Worm (Caenorhabditis elegans): ENCODE results near the gene T26E4.10.

DNA sequence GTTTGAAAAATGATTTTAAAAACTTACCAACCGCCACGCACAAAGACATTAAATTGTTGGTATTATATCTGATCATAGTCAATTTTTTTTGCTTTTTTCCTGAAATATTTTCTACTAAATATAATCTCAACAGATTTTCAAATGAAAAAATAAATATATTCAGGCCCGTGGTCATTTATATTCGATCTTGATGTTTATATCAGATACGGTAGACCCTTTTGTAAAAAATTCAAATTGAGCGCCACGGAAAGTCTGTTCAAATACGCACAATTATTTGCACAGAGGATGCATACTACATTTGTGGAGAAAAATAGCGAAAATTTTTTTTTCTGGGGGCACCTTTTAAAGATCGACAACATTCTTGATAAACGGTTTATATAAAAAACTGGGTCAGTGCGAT is 5.6 kb downstream of the T26E4.10 start, which contains the start of gene T26E4.4:
- no peak for TF ChIP-seq nhr-23 (tag; optimal IDR thresholded peaks at IDR 0.05)
- TF ChIP-seq aly-2 (tag; optimal IDR thresholded peaks at IDR 0.05): no peak
- TF ChIP-seq nhr-237 (tag; optimal IDR thresholded peaks at IDR 0.05): no peak
- no peak for TF ChIP-seq nfya-1 (tag; optimal IDR thresholded peaks at IDR 0.05; ENCODE audit: insufficient read depth)
- TF ChIP-seq ztf-11 (tag; optimal IDR thresholded peaks at IDR 0.05): no peak
- no peak for TF ChIP-seq nhr-12 (tag; optimal IDR thresholded peaks at IDR 0.05)
- no peak for TF ChIP-seq zag-1 (tag; optimal IDR thresholded peaks at IDR 0.05)
- no peak for TF ChIP-seq unc-62 (GFP tag; optimal IDR thresholded peaks at IDR 0.05)
- TF ChIP-seq snpc-4 (tag; optimal IDR thresholded peaks at IDR 0.05): no peak
- TF ChIP-seq nhr-28 (tag; optimal IDR thresholded peaks at IDR 0.05): no peak
- no peak for TF ChIP-seq elt-2 (tag; optimal IDR thresholded peaks at IDR 0.05)
- no peak for TF ChIP-seq skn-1 (tag; optimal IDR thresholded peaks at IDR 0.05)
- TF ChIP-seq unc-39 (tag; optimal IDR thresholded peaks at IDR 0.05): no peak
- no peak for TF ChIP-seq fos-1 (tag; optimal IDR thresholded peaks at IDR 0.05)

All from whole organism, L3 larva.